Worm (Caenorhabditis elegans) whole organism, late embryonic: ENCODE results near the gene C05D2.8.

Experiments
- C38D4.7 ChIP-seq: fragments of 200-800 bp; sonication (Bioruptor generic); optimal IDR thresholded peaks from 2 replicates; lab custom pipeline; 2018; ENCODE audit warnings: mild to moderate bottlenecking, missing genetic modification characterization, moderate library complexity, missing compliant biosample characterization
- K09A11.1 ChIP-seq: sonication (generic microtip); optimal IDR thresholded peaks from 2 replicates; lab custom pipeline; 2017; ENCODE audit warnings: antibody characterized with exemption, mild to moderate bottlenecking, missing genetic modification characterization, missing compliant biosample characterization; ENCODE audit not compliant: insufficient read depth
- T23F11.4 ChIP-seq: fragments of 200-800 bp; sonication (Bioruptor generic); optimal IDR thresholded peaks from 2 replicates; lab custom pipeline; 2018; ENCODE audit warnings: mild to moderate bottlenecking, missing genetic modification characterization, missing compliant biosample characterization
- Y22D7AL.16 ChIP-seq: sonication (generic microtip); optimal IDR thresholded peaks from 2 replicates; lab custom pipeline; 2016; ENCODE audit warnings: missing genetic modification characterization, missing compliant biosample characterization
- ahr-1 ChIP-seq: sonication (generic microtip); optimal IDR thresholded peaks from 2 replicates; lab custom pipeline; 2016; ENCODE audit warnings: missing genetic modification characterization, missing compliant biosample characterization
- ama-1 ChIP-seq: fragments of 150-350 bp; optimal IDR thresholded peaks from 2 replicates; lab custom pipeline; 2014
- ceh-14 ChIP-seq: sonication (generic microtip); optimal IDR thresholded peaks from 2 replicates; lab custom pipeline; 2016; ENCODE audit warnings: missing genotype, missing genetic modification characterization, missing compliant biosample characterization
- ceh-48 ChIP-seq: sonication (generic microtip); optimal IDR thresholded peaks from 2 replicates; lab custom pipeline; 2016; ENCODE audit warnings: missing genetic modification characterization, inconsistent platforms, missing compliant biosample characterization
- ceh-9 ChIP-seq: sonication (generic microtip); optimal IDR thresholded peaks from 2 replicates; lab custom pipeline; 2016; ENCODE audit warnings: mild to moderate bottlenecking, missing genetic modification characterization, inconsistent platforms, missing compliant biosample characterization
- dmd-4 ChIP-seq: sonication (generic microtip); optimal IDR thresholded peaks from 2 replicates; lab custom pipeline; 2016; ENCODE audit warnings: borderline replicate concordance, missing genetic modification characterization, missing compliant biosample characterization
- dve-1 ChIP-seq: sonication (generic microtip); optimal IDR thresholded peaks from 2 replicates; lab custom pipeline; 2017; ENCODE audit warnings: antibody characterized with exemption, mild to moderate bottlenecking, missing genetic modification characterization, missing compliant biosample characterization
- elt-2 ChIP-seq: sonication (generic microtip); optimal IDR thresholded peaks from 2 replicates; lab custom pipeline; 2016; ENCODE audit warnings: missing genetic modification reagents, missing genetic modification characterization, missing compliant biosample characterization
- elt-4 ChIP-seq: sonication (generic microtip); optimal IDR thresholded peaks from 2 replicates; lab custom pipeline; 2016; ENCODE audit warnings: missing genetic modification characterization, missing compliant biosample characterization
- ets-4 ChIP-seq: sonication (generic microtip); optimal IDR thresholded peaks from 2 replicates; lab custom pipeline; 2016; ENCODE audit warnings: missing genetic modification characterization, missing compliant biosample characterization
- gmeb-2 ChIP-seq: sonication (generic microtip); optimal IDR thresholded peaks from 2 replicates; lab custom pipeline; 2016; ENCODE audit warnings: missing genetic modification characterization, inconsistent platforms, missing compliant biosample characterization
- hlh-13 ChIP-seq: fragments of 200-800 bp; sonication (Bioruptor generic); optimal IDR thresholded peaks from 2 replicates; lab custom pipeline; 2018; ENCODE audit warnings: mild to moderate bottlenecking, missing genetic modification characterization, missing compliant biosample characterization
- hlh-30 ChIP-seq: sonication (generic microtip); optimal IDR thresholded peaks from 2 replicates; lab custom pipeline; 2017; ENCODE audit warnings: antibody characterized with exemption, missing genetic modification characterization, missing compliant biosample characterization; ENCODE audit not compliant: insufficient read depth
- lim-6 ChIP-seq: sonication (generic microtip); optimal IDR thresholded peaks from 2 replicates; lab custom pipeline; 2016; ENCODE audit warnings: missing genetic modification characterization, missing compliant biosample characterization
- lin-11 ChIP-seq: fragments of 200-800 bp; sonication (Bioruptor generic); optimal IDR thresholded peaks from 2 replicates; lab custom pipeline; 2018; ENCODE audit warnings: mild to moderate bottlenecking, missing genetic modification characterization, missing compliant biosample characterization
- nfya-1 ChIP-seq: sonication (generic microtip); optimal IDR thresholded peaks from 2 replicates; lab custom pipeline; 2017; ENCODE audit warnings: missing genetic modification characterization, mild to moderate bottlenecking, missing compliant biosample characterization, antibody characterized with exemption, moderate library complexity
- nhr-11 ChIP-seq: fragments of 150-350 bp; optimal IDR thresholded peaks from 2 replicates; lab custom pipeline; 2014; ENCODE audit warnings: missing biosample characterization, missing genetic modification characterization
- nhr-232 ChIP-seq: sonication (generic microtip); optimal IDR thresholded peaks from 2 replicates; lab custom pipeline; 2016; ENCODE audit warnings: missing genetic modification characterization, missing compliant biosample characterization
- npax-4 ChIP-seq: sonication (generic microtip); optimal IDR thresholded peaks from 2 replicates; lab custom pipeline; 2016; ENCODE audit warnings: missing genetic modification characterization, missing compliant biosample characterization
- pat-9 ChIP-seq: fragments of 200-800 bp; sonication (Bioruptor generic); optimal IDR thresholded peaks from 2 replicates; lab custom pipeline; 2018; ENCODE audit warnings: mild to moderate bottlenecking, missing genetic modification characterization, moderate library complexity, missing compliant biosample characterization
- pha-2 ChIP-seq: sonication (generic microtip); optimal IDR thresholded peaks from 2 replicates; lab custom pipeline; 2017; ENCODE audit warnings: mild to moderate bottlenecking, missing genetic modification characterization, missing compliant biosample characterization
- pha-4 ChIP-seq: fragments of 150-350 bp; optimal IDR thresholded peaks from 2 replicates; lab custom pipeline; 2018; ENCODE audit warnings: missing biosample characterization, missing genetic modification reagents, missing genetic modification characterization
- pqm-1 ChIP-seq: sonication (generic microtip); optimal IDR thresholded peaks from 2 replicates; lab custom pipeline; 2016; ENCODE audit warnings: missing genetic modification characterization, missing compliant biosample characterization
- rnt-1 ChIP-seq: sonication (generic microtip); optimal IDR thresholded peaks from 2 replicates; lab custom pipeline; 2016; ENCODE audit warnings: missing genetic modification characterization, missing compliant biosample characterization
- sox-2 ChIP-seq: fragments of 200-800 bp; sonication (Bioruptor generic); IDR thresholded peaks from 2 replicates; pipeline ENCODE4 v1.3.6; 2022; ENCODE audit warnings: missing genetic modification reagents, missing genetic modification characterization, missing compliant biosample characterization
- sox-4 ChIP-seq: sonication (generic microtip); optimal IDR thresholded peaks from 2 replicates; lab custom pipeline; 2017; ENCODE audit warnings: mild to moderate bottlenecking, missing genetic modification characterization, inconsistent platforms, missing compliant biosample characterization
- syd-9 ChIP-seq: sonication (generic microtip); optimal IDR thresholded peaks from 2 replicates; lab custom pipeline; 2016; ENCODE audit warnings: mild to moderate bottlenecking, missing genetic modification characterization, moderate library complexity, missing compliant biosample characterization
- ttx-3 ChIP-seq: sonication (generic microtip); optimal IDR thresholded peaks from 2 replicates; lab custom pipeline; 2016; ENCODE audit warnings: missing genetic modification reagents, missing genetic modification characterization, missing compliant biosample characterization
- unc-3 ChIP-seq, 2 experiments: fragments of 200-800 bp in 1 of 2; sonication (Bioruptor generic) in 1 of 2; sonication (generic microtip) in 1 of 2; conservative IDR thresholded peaks in 1 of 2; optimal IDR thresholded peaks in 1 of 2; 2 replicates each; pipeline versions ENCODE4 v1.3.6 to Lab custom; 2016 to 2022; ENCODE audit warnings: missing compliant biosample characterization in 2 of 2, missing genetic modification characterization in 2 of 2, missing genetic modification reagents in 1 of 2
- unc-42 ChIP-seq: sonication (generic microtip); optimal IDR thresholded peaks from 2 replicates; lab custom pipeline; 2016; ENCODE audit warnings: missing genotype, missing genetic modification characterization, missing compliant biosample characterization
- unc-55 ChIP-seq: sonication (generic microtip); optimal IDR thresholded peaks from 2 replicates; lab custom pipeline; 2017; ENCODE audit warnings: missing biosample characterization, missing genetic modification reagents, missing genetic modification characterization

Gene C05D2.8

ce11 chrIII:5610276-5610675 lies at the start of gene C05D2.8:
Gene C05D2.8, minus strand, starts transcription at chrIII:5610346.
- peak; percentile 44 for TF ChIP-seq elt-2 (tag; lab: Kevin White, UChicago)
- no peak for TF ChIP-seq lin-11 (tag; lab: Kevin White, UChicago)

ce11 chrIII:5656941-5657340 lies 46.8 kb upstream of the C05D2.8 start, which contains the start of gene sdz-21:
Gene sdz-21, minus strand, starts transcription at chrIII:5657041.
- no peak for TF ChIP-seq K09A11.1
- no peak for TF ChIP-seq pha-2 (tag; lab: Kevin White, UChicago)
- TF ChIP-seq sox-2 (GFP tag; lab: Robert Waterston, UW) = no peak
- no peak for TF ChIP-seq lin-11 (tag; lab: Kevin White, UChicago)
- no peak for TF ChIP-seq T23F11.4 (GFP tag; lab: Kevin White, UChicago)
- no peak for TF ChIP-seq ama-1
- TF ChIP-seq rnt-1 (tag; lab: Kevin White, UChicago) = no peak
- TF ChIP-seq dmd-4 (tag; lab: Kevin White, UChicago) = no peak
- TF ChIP-seq ceh-9 = no peak
- TF ChIP-seq ttx-3 (tag; lab: Kevin White, UChicago) = no peak
- no peak for TF ChIP-seq hlh-13 (GFP tag; lab: Kevin White, UChicago)
- no peak for TF ChIP-seq nhr-232 (tag; lab: Kevin White, UChicago)
- no peak for TF ChIP-seq elt-4 (tag; lab: Kevin White, UChicago)
- TF ChIP-seq npax-4 (tag; lab: Kevin White, UChicago) = no peak
- no peak for TF ChIP-seq hlh-30 (tag; lab: Kevin White, UChicago)

- no peak for TF ChIP-seq nhr-11 (tag; lab: Kevin White, UChicago)
- TF ChIP-seq npax-4 (tag; lab: Kevin White, UChicago) = no peak
- TF ChIP-seq ceh-14 (tag; lab: Kevin White, UChicago) = no peak
- TF ChIP-seq lim-6 = no peak
- no peak for TF ChIP-seq ets-4 (tag; lab: Kevin White, UChicago)
Measured at ce11 chrIII:5653692-5654105, 43.6 kb upstream of the C05D2.8 start.

- TF ChIP-seq hlh-30 (tag; lab: Kevin White, UChicago) (peak; percentile 51), npax-4 (tag; lab: Kevin White, UChicago) (no peak), sox-4 (no peak), unc-3 (GFP tag; conservative IDR thresholded peaks at IDR 0.05; lab: Robert Waterston, UW) (no peak), unc-3 (tag; optimal IDR thresholded peaks at IDR 0.05; lab: Kevin White, UChicago) (no peak), ceh-48 (tag; lab: Kevin White, UChicago) (no peak), ceh-14 (tag; lab: Kevin White, UChicago) (peak; percentile 69), Y22D7AL.16 (tag; lab: Kevin White, UChicago) (no peak), pqm-1 (tag; lab: Kevin White, UChicago) (no peak)
Measured at ce11 chrIII:5642692-5643091, 32.5 kb upstream of the C05D2.8 start.

- TF ChIP-seq nfya-1 (peak; percentile 47), ahr-1 (tag; lab: Kevin White, UChicago) (no peak), unc-42 (tag; lab: Kevin White, UChicago) (peak; percentile 3)
- TF ChIP-seq, all 69 proteins: peak for 2
Measured at ce11 chrIII:5639893-5640292, 29.7 kb upstream of the C05D2.8 start.

- TF ChIP-seq gmeb-2 = no peak
- TF ChIP-seq sox-4 = no peak
- TF ChIP-seq Y22D7AL.16 (tag; lab: Kevin White, UChicago) = no peak
- TF ChIP-seq dve-1 = no peak
- TF ChIP-seq unc-3 (GFP tag; conservative IDR thresholded peaks at IDR 0.05; lab: Robert Waterston, UW) = no peak
- no peak for TF ChIP-seq unc-3 (tag; optimal IDR thresholded peaks at IDR 0.05; lab: Kevin White, UChicago)
- TF ChIP-seq unc-42 (tag; lab: Kevin White, UChicago) = no peak
- TF ChIP-seq npax-4 (tag; lab: Kevin White, UChicago) = no peak
- no peak for TF ChIP-seq hlh-13 (GFP tag; lab: Kevin White, UChicago)
- no peak for TF ChIP-seq lim-6
- TF ChIP-seq unc-55 = no peak
- TF ChIP-seq syd-9 (tag; lab: Kevin White, UChicago) = no peak
- TF ChIP-seq lin-11 (tag; lab: Kevin White, UChicago) = no peak
- TF ChIP-seq C38D4.7 (GFP tag; lab: Kevin White, UChicago) = no peak
- no peak for TF ChIP-seq sox-2 (GFP tag; lab: Robert Waterston, UW)
- no peak for TF ChIP-seq pha-4 (tag; lab: Kevin White, UChicago)
- TF ChIP-seq hlh-30 (tag; lab: Kevin White, UChicago) = no peak
- TF ChIP-seq K09A11.1 = no peak
- no peak for TF ChIP-seq pat-9
- TF ChIP-seq, all 69 proteins: peak for 0
Measured at ce11 chrIII:5635179-5635578, 25.0 kb upstream of the C05D2.8 start, which contains the start of gene ckk-1. Gene ckk-1, plus strand, starts transcription at chrIII:5635479.
